Fruit fly (Drosophila melanogaster): ENCODE data around the gene CG12268.

CG12268 gene

DNA sequence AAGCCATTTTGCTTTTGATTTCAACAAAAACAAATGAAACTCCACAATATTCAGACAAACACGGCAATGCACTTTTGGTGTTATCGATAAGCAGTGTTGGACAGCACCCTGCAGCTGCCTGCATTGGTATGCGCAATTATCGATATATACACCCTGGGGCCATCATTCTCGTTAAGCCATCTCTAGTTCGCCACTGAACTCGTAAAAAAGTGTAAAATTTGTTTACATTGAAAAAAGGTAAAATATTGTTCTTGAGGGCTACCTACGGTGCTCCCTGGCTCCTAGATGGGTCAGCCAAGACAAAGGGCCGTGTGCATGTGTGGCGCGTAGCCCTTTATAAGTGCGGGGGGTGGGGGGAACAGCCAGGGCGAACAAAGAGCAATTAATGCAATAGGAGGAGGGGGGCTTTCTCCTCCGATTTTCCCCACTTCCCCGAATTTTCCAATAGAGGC, 38.3 kb upstream of the CG12268 start, which contains the start of the genes CG13603 and CG5902 (continued):
- TF ChIP-seq CG30020 (tag; optimal IDR thresholded peaks at IDR 0.05), result peak; percentile 40
- no peak for TF ChIP-seq fd96Cb (tag; optimal IDR thresholded peaks at IDR 0.05)
- no peak for TF ChIP-seq CG1792 (GFP tag; optimal IDR thresholded peaks at IDR 0.05)
- 0 out of 2 replicates have a peak, but pooled peaks have one; percentile 54 for TF ChIP-seq NFAT (GFP tag; IDR thresholded peaks at IDR 0.05)
- TF ChIP-seq CG4328 (GFP tag; optimal IDR thresholded peaks at IDR 0.05), result no peak
- TF ChIP-seq CG9727 (GFP tag; optimal IDR thresholded peaks at IDR 0.05), result peak; percentile 34
- TF ChIP-seq Dip3 (GFP tag; optimal IDR thresholded peaks at IDR 0.05), result peak; percentile 35
- TF ChIP-seq Dek (tag; optimal IDR thresholded peaks at IDR 0.05), result no peak
- TF ChIP-seq wor (GFP tag; IDR thresholded peaks at IDR 0.05), result no peak
- TF ChIP-seq BEAF-32 (GFP tag; optimal IDR thresholded peaks at IDR 0.05), result peak; percentile 84
- no peak for TF ChIP-seq pros (GFP tag; optimal IDR thresholded peaks at IDR 0.05)
- TF ChIP-seq tll (GFP tag; optimal IDR thresholded peaks at IDR 0.05), result no peak
- TF ChIP-seq psq (GFP tag; optimal IDR thresholded peaks at IDR 0.05), result no peak
- no peak for TF ChIP-seq CG10209 (GFP tag; optimal IDR thresholded peaks at IDR 0.05)
- TF ChIP-seq Dref (GFP tag; IDR thresholded peaks at IDR 0.05), result peak; percentile 93
- TF ChIP-seq sug (tag; optimal IDR thresholded peaks at IDR 0.05), result peak; percentile 49
- TF ChIP-seq D (optimal IDR thresholded peaks at IDR 0.05), result peak; percentile 26
- no peak for TF ChIP-seq D (GFP tag; optimal IDR thresholded peaks at IDR 0.05)
- TF ChIP-seq CG2889 (GFP tag; IDR thresholded peaks at IDR 0.05), result no peak
- peak; percentile 72 for TF ChIP-seq Sin3A (optimal IDR thresholded peaks at IDR 0.05)
- TF ChIP-seq danr (GFP tag; IDR thresholded peaks at IDR 0.05), result no peak
- peak; percentile 99 for TF ChIP-seq nerfin-1 (tag; optimal IDR thresholded peaks at IDR 0.05)
- peak; percentile 61 for TF ChIP-seq Abd-B (GFP tag; optimal IDR thresholded peaks at IDR 0.05)
- peak; percentile 64 for TF ChIP-seq CG30403 (GFP tag; optimal IDR thresholded peaks at IDR 0.05)
- TF ChIP-seq CG31365 (tag; optimal IDR thresholded peaks at IDR 0.05), result no peak
- TF ChIP-seq Bgb (GFP tag; IDR thresholded peaks at IDR 0.05; ENCODE audit: partially characterized antibody), result peak; percentile 90
- no peak for TF ChIP-seq CG16779 (GFP tag; IDR thresholded peaks at IDR 0.05)
- no peak for TF ChIP-seq CG17912 (GFP tag; optimal IDR thresholded peaks at IDR 0.05)
- no peak for TF ChIP-seq Hey (tag; optimal IDR thresholded peaks at IDR 0.05)
- TF ChIP-seq row (GFP tag; IDR thresholded peaks at IDR 0.05), result peak; percentile 58; the same call in 2 of the 3 replicates
- 0 out of 3 replicates have a peak, but pooled peaks have one; percentile 31 for TF ChIP-seq CG2199 (GFP tag; IDR thresholded peaks at IDR 0.05)
- no peak; the same call in 1 of the 2 replicates for TF ChIP-seq esg (GFP tag; conservative IDR thresholded peaks at IDR 0.05)
- TF ChIP-seq lov (optimal IDR thresholded peaks at IDR 0.05), result no peak
- no peak for TF ChIP-seq lov (GFP tag; IDR thresholded peaks at IDR 0.05)
- peak; percentile 13; the same call in 1 of the 2 replicates for TF ChIP-seq CG14014 (GFP tag; IDR thresholded peaks at IDR 0.05)
- TF ChIP-seq slou (GFP tag; optimal IDR thresholded peaks at IDR 0.05), result no peak
- TF ChIP-seq CG13287 (GFP tag; IDR thresholded peaks at IDR 0.05; ENCODE audit: partially characterized antibody), result peak; percentile 85
- no peak for TF ChIP-seq ash1 (GFP tag; optimal IDR thresholded peaks at IDR 0.05)
- 0 out of 2 replicates have a peak, but pooled peaks have one; percentile 22 for TF ChIP-seq CG11247 (GFP tag; IDR thresholded peaks at IDR 0.05)
- no peak for TF ChIP-seq CG43689 (GFP tag; IDR thresholded peaks at IDR 0.05)
- 0 out of 2 replicates have a peak, but pooled peaks have one; percentile 43 for TF ChIP-seq chm (GFP tag; IDR thresholded peaks at IDR 0.05)
- TF ChIP-seq CG10959 (GFP tag; IDR thresholded peaks at IDR 0.05), result no peak
- TF ChIP-seq Ets65A (GFP tag), result peak; percentile 92
- TF ChIP-seq crp (GFP tag; optimal IDR thresholded peaks at IDR 0.05), result peak in 1 of 2 experiments; percentile 8
- TF ChIP-seq Bdp1 (GFP tag; optimal IDR thresholded peaks at IDR 0.05), result no peak
- no peak for TF ChIP-seq h (optimal IDR thresholded peaks at IDR 0.05)
- TF ChIP-seq kay (GFP tag; optimal IDR thresholded peaks at IDR 0.05), result peak; percentile 12
- TF ChIP-seq CG4360 (GFP tag; IDR thresholded peaks at IDR 0.05), result peak; percentile 41; the same call in 1 of the 2 replicates
- TF ChIP-seq Drgx (GFP tag; IDR thresholded peaks at IDR 0.05), result peak; percentile 42; the same call in 1 of the 2 replicates
- peak; percentile 100 for TF ChIP-seq sd (tag; optimal IDR thresholded peaks at IDR 0.05)
- TF ChIP-seq ato (GFP tag; IDR thresholded peaks at IDR 0.05; ENCODE audit: partially characterized antibody), result 0 out of 2 replicates have a peak, but pooled peaks have one; percentile 47

All from whole organism, embryonic.